Fruit fly (Drosophila melanogaster): ENCODE measurements around the gene CG8006.

DNA sequence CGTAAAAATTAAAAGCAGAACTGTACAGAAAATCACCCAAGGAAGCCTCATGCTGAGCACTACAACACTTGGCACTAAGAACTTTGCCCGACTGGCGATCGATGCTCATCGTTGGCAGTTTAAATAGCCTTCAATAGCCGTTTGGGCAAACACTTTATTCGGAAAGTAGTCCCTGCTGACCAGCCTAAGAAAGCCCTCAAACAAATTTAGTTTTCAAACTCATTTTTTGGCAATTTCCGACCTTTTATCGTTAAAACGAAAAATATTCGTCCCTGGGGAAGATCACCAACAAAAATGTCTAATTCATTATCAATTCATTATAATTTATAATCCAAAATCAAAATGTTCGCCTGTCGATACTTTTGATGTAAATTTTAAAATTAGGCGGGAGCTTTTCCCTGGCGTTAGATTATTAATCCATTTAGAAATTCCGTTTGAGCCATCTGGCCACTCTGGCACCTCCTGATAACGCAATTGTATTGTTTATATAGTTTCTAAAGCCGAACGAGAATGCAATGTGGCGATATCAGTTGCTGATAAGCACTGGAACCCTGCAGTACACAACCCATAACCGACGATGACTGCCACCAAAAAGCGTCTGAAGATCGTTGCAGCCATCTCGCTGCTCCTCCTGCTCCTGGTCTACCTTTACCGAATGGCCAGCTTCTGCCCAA lies 31.1 kb upstream of the CG8006 start, which contains the start of the genes mthl7 and Uxs:
- TF ChIP-seq usp (GFP tag; optimal IDR thresholded peaks at IDR 0.05) = no peak
- TF ChIP-seq Dll (optimal IDR thresholded peaks at IDR 0.05) = no peak
- no peak for TF ChIP-seq EcR (GFP tag; optimal IDR thresholded peaks at IDR 0.05)

Measured in whole organism.